Worm (Caenorhabditis elegans) whole organism, L4 larva: ENCODE data around the gene aakg-2.
"Not testable (repeated sequence)": the region's sequence is repeated elsewhere in the genome, so short reads cannot be mapped to it uniquely, and the experiment has no call there.

Experiments used
- F10B5.3 ChIP-seq: sonication (generic microtip); optimal IDR thresholded peaks from 2 replicates; lab custom pipeline; 2016; ENCODE audit warnings: mild to moderate bottlenecking, missing genetic modification characterization, missing compliant biosample characterization
- R02D3.7 ChIP-seq: fragments of 150-350 bp; sonication (generic microtip); optimal IDR thresholded peaks from 3 replicates; lab custom pipeline; 2014; ENCODE audit warnings: missing biosample characterization, missing genetic modification characterization
- lsy-2 ChIP-seq, 2 experiments: fragments of 150-350 bp in 1 of 2; sonication (generic microtip) in 1 of 2; optimal IDR thresholded peaks; 2 replicates each; lab custom pipeline; 2014 to 2017; ENCODE audit warnings: missing biosample characterization in 2 of 2, missing genetic modification characterization in 2 of 2
- pha-4 ChIP-seq, 2 experiments: fragments of 150-350 bp in 1 of 2; fragments of 200-800 bp in 1 of 2; sonication (Bioruptor generic) in 1 of 2; IDR thresholded peaks in 1 of 2; optimal IDR thresholded peaks in 1 of 2; 2 replicates each; pipeline versions ENCODE4 v1.3.6 to Lab custom; 2014 to 2022; ENCODE audit warnings: missing genetic modification characterization in 2 of 2, missing genetic modification reagents in 2 of 2, missing biosample characterization in 1 of 2, missing compliant biosample characterization in 1 of 2
- tra-1 ChIP-seq: fragments of 200-800 bp; sonication (Bioruptor generic); IDR thresholded peaks from 2 replicates; pipeline ENCODE4 v1.3.6; 2022; ENCODE audit warnings: missing genetic modification reagents, missing genetic modification characterization, missing compliant biosample characterization

- TF ChIP-seq R02D3.7; F10B5.3 (tag; lab: Kevin White, UChicago); tra-1 (GFP tag; lab: Robert Waterston, UW); pha-4 (GFP tag; IDR thresholded peaks at IDR 0.05; lab: Robert Waterston, UW); pha-4 (tag; optimal IDR thresholded peaks at IDR 0.05; lab: Kevin White, UChicago); lsy-2 (tag; optimal IDR thresholded peaks at IDR 0.05; lab: Kevin White, UChicago): not testable (repeated sequence)
Measured at ce11 chrX:16913669-16914068, 44.8 kb upstream of the aakg-2 start, which contains the start of gene F39F10.5.
